Fruit fly (Drosophila melanogaster) whole organism, wandering third instar larva: ENCODE results near the gene flip.

Experiments used
- CG32264 ChIP-seq: fragments of 200-800 bp; sonication (Bioruptor generic); optimal IDR thresholded peaks from 2 replicates; lab custom pipeline; 2016; ENCODE audit warnings: missing biosample characterization, missing genetic modification characterization
- CG9705 ChIP-seq: fragments of 200-800 bp; sonication (Bioruptor generic); optimal IDR thresholded peaks from 2 replicates; lab custom pipeline; 2018; ENCODE audit warnings: missing biosample characterization, mild to moderate bottlenecking, missing genetic modification characterization
- CrebA ChIP-seq: fragments of 200-800 bp; sonication (Bioruptor generic); optimal IDR thresholded peaks from 2 replicates; lab custom pipeline; 2016; ENCODE audit warnings: missing biosample characterization, mild to moderate bottlenecking, missing genetic modification characterization, borderline replicate concordance
- Dfd ChIP-seq: fragments of >200 bp; optimal IDR thresholded peaks from 2 replicates; lab custom pipeline; 2017; ENCODE audit warnings: missing biosample characterization, missing genetic modification characterization
- GATAd ChIP-seq: sonication (Bioruptor generic); optimal IDR thresholded peaks from 2 replicates; lab custom pipeline; 2016; ENCODE audit warnings: missing biosample characterization, missing genetic modification characterization
- HLH106 ChIP-seq: fragments of 200-800 bp; optimal IDR thresholded peaks from 3 replicates; lab custom pipeline; 2019; ENCODE audit warnings: missing biosample characterization, mild to moderate bottlenecking, missing genetic modification characterization, moderate library complexity
- Hnf4 ChIP-seq: fragments of 200-800 bp; sonication (Bioruptor generic); optimal IDR thresholded peaks from 2 replicates; lab custom pipeline; 2016; ENCODE audit warnings: missing biosample characterization, mild to moderate bottlenecking, missing genetic modification characterization
- Hr78 ChIP-seq: fragments of >200 bp; optimal IDR thresholded peaks from 2 replicates; lab custom pipeline; 2017; ENCODE audit warnings: missing biosample characterization, missing genetic modification characterization
- Jra ChIP-seq: sonication (Bioruptor generic); optimal IDR thresholded peaks from 2 replicates; lab custom pipeline; 2016; ENCODE audit warnings: missing biosample characterization, missing genetic modification characterization
- Myc ChIP-seq: fragments of >200 bp; optimal IDR thresholded peaks from 2 replicates; lab custom pipeline; 2017
- N ChIP-seq: fragments of >200 bp; optimal IDR thresholded peaks from 2 replicates; lab custom pipeline; 2018; ENCODE audit warnings: missing biosample characterization, missing external identifiers, missing genetic modification characterization
- OdsH ChIP-seq: fragments of 200-800 bp; sonication (Bioruptor generic); optimal IDR thresholded peaks from 2 replicates; lab custom pipeline; 2016; ENCODE audit warnings: missing biosample characterization, mild to moderate bottlenecking, missing genetic modification characterization
- Rel ChIP-seq, 2 experiments: fragments of 200-800 bp; sonication (Bioruptor generic) in 1 of 2; optimal IDR thresholded peaks; 2 replicates in 1 of 2; 3 replicates in 1 of 2; lab custom pipeline; 2016 to 2019; ENCODE audit warnings: mild to moderate bottlenecking in 2 of 2, missing biosample characterization in 2 of 2, missing genetic modification characterization in 2 of 2, moderate library complexity in 1 of 2
- Sp1 ChIP-seq: fragments of 200-800 bp; sonication (Bioruptor generic); optimal IDR thresholded peaks from 3 replicates; lab custom pipeline; 2019; ENCODE audit warnings: missing biosample characterization, mild to moderate bottlenecking, missing genetic modification characterization, moderate library complexity
- br ChIP-seq: fragments of 200-800 bp; sonication (Bioruptor generic); optimal IDR thresholded peaks from 2 replicates; lab custom pipeline; 2016; ENCODE audit warnings: missing biosample characterization, missing genetic modification characterization
- brk ChIP-seq: fragments of 200-800 bp; sonication (Bioruptor generic); optimal IDR thresholded peaks from 2 replicates; lab custom pipeline; 2016; ENCODE audit warnings: missing biosample characterization, mild to moderate bottlenecking, missing genetic modification characterization
- dl ChIP-seq, 2 experiments: fragments of 175-275, 200-275 bp in 1 of 2; fragments of 200-275 bp in 1 of 2; sonication (Bioruptor generic); optimal IDR thresholded peaks; lab custom pipeline; 2018; ENCODE audit warnings: mild to moderate bottlenecking in 2 of 2, missing biosample characterization in 2 of 2, missing genetic modification characterization in 2 of 2, moderate library complexity in 2 of 2; ENCODE audit not compliant: partially characterized antibody in 2 of 2, insufficient read depth in 1 of 2
- dmrt93B ChIP-seq: fragments of 200-800 bp; sonication (Bioruptor generic); optimal IDR thresholded peaks from 2 replicates; lab custom pipeline; 2018; ENCODE audit warnings: missing biosample characterization, mild to moderate bottlenecking, missing genetic modification characterization
- ey ChIP-seq: fragments of 200-800 bp; sonication (Bioruptor generic); optimal IDR thresholded peaks from 2 replicates; lab custom pipeline; 2016; ENCODE audit warnings: missing biosample characterization, missing genetic modification characterization
- foxo ChIP-seq, 2 experiments: fragments of 200-800 bp; sonication (Bioruptor generic); optimal IDR thresholded peaks; 2 replicates in 1 of 2; 3 replicates in 1 of 2; lab custom pipeline; 2016 to 2017; ENCODE audit warnings: missing biosample characterization in 2 of 2, missing genetic modification characterization in 2 of 2
- fru ChIP-seq: fragments of 200-800 bp; sonication (Bioruptor generic); optimal IDR thresholded peaks from 3 replicates; lab custom pipeline; 2016; ENCODE audit warnings: missing biosample characterization, mild to moderate bottlenecking, missing genetic modification characterization
- h ChIP-seq: fragments of 200-800 bp; sonication (Bioruptor generic); optimal IDR thresholded peaks from 3 replicates; lab custom pipeline; 2016; ENCODE audit warnings: missing biosample characterization, mild to moderate bottlenecking, missing genetic modification characterization
- jim ChIP-seq: fragments of 175-275, 200-325 bp; sonication (Bioruptor generic); optimal IDR thresholded peaks from 2 replicates; lab custom pipeline; 2016; ENCODE audit warnings: missing biosample characterization, mild to moderate bottlenecking, missing genetic modification characterization
- lola ChIP-seq: fragments of >200 bp; optimal IDR thresholded peaks from 2 replicates; lab custom pipeline; 2017; ENCODE audit warnings: missing biosample characterization, missing genetic modification characterization
- pan ChIP-seq: fragments of >200 bp; optimal IDR thresholded peaks from 2 replicates; lab custom pipeline; 2017
- psq ChIP-seq: fragments of 200-800 bp; sonication (Bioruptor generic); optimal IDR thresholded peaks from 3 replicates; lab custom pipeline; 2017; ENCODE audit warnings: missing biosample characterization, mild to moderate bottlenecking, missing genetic modification characterization, moderate library complexity
- rgr ChIP-seq: fragments of 200-800 bp; sonication (Bioruptor generic); optimal IDR thresholded peaks from 3 replicates; lab custom pipeline; 2016; ENCODE audit warnings: missing biosample characterization, mild to moderate bottlenecking, missing genetic modification characterization
- sage ChIP-seq: fragments of 200-800 bp; sonication (Bioruptor generic); optimal IDR thresholded peaks from 2 replicates; lab custom pipeline; 2016; ENCODE audit warnings: missing biosample characterization, mild to moderate bottlenecking, missing genetic modification characterization
- usp ChIP-seq: fragments of >200 bp; optimal IDR thresholded peaks from 2 replicates; lab custom pipeline; 2017; ENCODE audit warnings: missing biosample characterization, missing genetic modification characterization
- woc ChIP-seq: sonication (Bioruptor generic); optimal IDR thresholded peaks from 2 replicates; lab custom pipeline; 2016; ENCODE audit warnings: missing biosample characterization, mild to moderate bottlenecking, missing genetic modification characterization

flip gene

dm6 chr3R:4249947-4250346 lies 27.8 kb downstream of the flip start:
- TF ChIP-seq usp, result no peak
- no peak for TF ChIP-seq ey
- no peak for TF ChIP-seq pan (lab: Kevin White, UChicago)
- no peak for TF ChIP-seq br (GFP tag; lab: Kevin White, UChicago)
- TF ChIP-seq HLH106 (tag; lab: Kevin White, UChicago), result no peak
- no peak for TF ChIP-seq Rel (GFP tag; optimal IDR thresholded peaks at IDR 0.05; lab: Kevin White, UChicago)
- TF ChIP-seq Rel (tag; optimal IDR thresholded peaks at IDR 0.05; lab: Kevin White, UChicago), result no peak
- TF ChIP-seq dmrt93B (GFP tag; lab: Kevin White, UChicago), result no peak
- TF ChIP-seq lola (GFP tag; lab: Kevin White, UChicago), result no peak
- TF ChIP-seq OdsH, result no peak
- no peak for TF ChIP-seq N (GFP tag; lab: Kevin White, UChicago)
- TF ChIP-seq Jra, result no peak
- TF ChIP-seq dl (GFP tag; optimal IDR thresholded peaks at IDR 0.05; lab: Kevin White, UChicago; ENCODE audit: insufficient read depth in 1 of 2, partially characterized antibody in 2 of 2), result no peak
- no peak for TF ChIP-seq Sp1
- TF ChIP-seq Hr78 (GFP tag; lab: Kevin White, UChicago), result no peak

- TF ChIP-seq woc (GFP tag; lab: Kevin White, UChicago) (no peak), lola (GFP tag; lab: Kevin White, UChicago) (no peak), usp (no peak), brk (GFP tag; lab: Kevin White, UChicago) (no peak), jim (GFP tag; lab: Kevin White, UChicago) (no peak), OdsH (no peak), HLH106 (tag; lab: Kevin White, UChicago) (no peak), ey (no peak), Sp1 (no peak), GATAd (no peak), sage (GFP tag; lab: Kevin White, UChicago) (no peak), Rel (GFP tag; optimal IDR thresholded peaks at IDR 0.05; lab: Kevin White, UChicago) (no peak), Rel (tag; optimal IDR thresholded peaks at IDR 0.05; lab: Kevin White, UChicago) (no peak), psq (GFP tag; lab: Kevin White, UChicago) (no peak), Jra (no peak), N (GFP tag; lab: Kevin White, UChicago) (no peak), pan (lab: Kevin White, UChicago) (no peak)
Measured at dm6 chr3R:4246578-4247070, 31.1 kb downstream of the flip start, which contains the start of gene TwdlF. Gene TwdlF, plus strand, starts transcription at chr3R:4247020.

- TF ChIP-seq br (GFP tag; lab: Kevin White, UChicago), result peak; percentile 2
- TF ChIP-seq sage (GFP tag; lab: Kevin White, UChicago), result no peak
- peak; percentile 38 for TF ChIP-seq CG9705 (GFP tag; lab: Kevin White, UChicago)
- TF ChIP-seq HLH106 (tag; lab: Kevin White, UChicago), result peak; percentile 67
- TF ChIP-seq OdsH, result peak; percentile 40
- TF ChIP-seq Jra, result peak; percentile 41
- no peak for TF ChIP-seq Rel (GFP tag; optimal IDR thresholded peaks at IDR 0.05; lab: Kevin White, UChicago)
- TF ChIP-seq Rel (tag; optimal IDR thresholded peaks at IDR 0.05; lab: Kevin White, UChicago), result no peak
- TF ChIP-seq N (GFP tag; lab: Kevin White, UChicago), result no peak
- no peak for TF ChIP-seq CG32264
- peak; percentile 47 for TF ChIP-seq Dfd (GFP tag; lab: Kevin White, UChicago)
- peak; percentile 61 for TF ChIP-seq h
- no peak for TF ChIP-seq dl (GFP tag; optimal IDR thresholded peaks at IDR 0.05; lab: Kevin White, UChicago; ENCODE audit: insufficient read depth in 1 of 2, partially characterized antibody in 2 of 2)
- peak; percentile 17 for TF ChIP-seq psq (GFP tag; lab: Kevin White, UChicago)
- TF ChIP-seq fru (GFP tag; lab: Kevin White, UChicago), result peak; percentile 36
- no peak for TF ChIP-seq CrebA
- peak; percentile 27 for TF ChIP-seq Hnf4
- TF ChIP-seq pan (lab: Kevin White, UChicago), result no peak
- TF ChIP-seq foxo (GFP tag; optimal IDR thresholded peaks at IDR 0.05; lab: Kevin White, UChicago), result peak in 1 of 2 experiments; percentile 53
- peak; percentile 69 for TF ChIP-seq Sp1
- TF ChIP-seq woc (GFP tag; lab: Kevin White, UChicago), result no peak
- TF ChIP-seq brk (GFP tag; lab: Kevin White, UChicago), result peak; percentile 37
- peak; percentile 48 for TF ChIP-seq rgr (GFP tag; lab: Kevin White, UChicago)
- peak; percentile 26 for TF ChIP-seq ey
- no peak for TF ChIP-seq jim (GFP tag; lab: Kevin White, UChicago)
- no peak for TF ChIP-seq Myc (lab: Kevin White, UChicago)
Measured at dm6 chr3R:4243096-4243940, 34.4 kb downstream of the flip start, which contains the start of gene CG34305. Gene CG34305, minus strand, starts transcription at chr3R:4243146.
